Worm (Caenorhabditis elegans): ENCODE results near the gene irld-4.
A peak's percentile ranks its signal among the peaks of the same experiment; 100 is the strongest.

DNA sequence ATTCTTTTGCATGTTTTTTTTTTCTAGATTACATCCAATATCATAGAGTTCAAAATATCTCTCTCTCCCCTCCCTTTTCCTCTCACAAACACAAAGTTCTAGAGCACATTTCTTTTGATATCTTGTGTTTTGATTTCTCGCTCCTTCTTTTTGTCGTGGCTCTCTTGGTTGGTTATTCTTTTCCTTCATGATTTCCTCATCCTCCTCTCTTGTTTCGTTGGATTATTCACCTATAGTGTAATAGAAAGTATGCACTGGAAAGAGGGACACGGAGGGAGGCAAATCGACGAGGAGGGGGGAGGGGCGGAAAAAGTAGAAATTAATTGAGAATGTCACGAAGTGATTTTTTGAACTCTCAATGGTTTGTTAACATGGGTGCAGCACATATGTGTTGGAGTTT is 26.4 kb upstream of the irld-4 start:
- no peak for TF ChIP-seq mef-2 (tag; optimal IDR thresholded peaks at IDR 0.05)
- peak; percentile 7 for TF ChIP-seq fos-1 (tag; optimal IDR thresholded peaks at IDR 0.05)
- TF ChIP-seq nhr-11 (tag; optimal IDR thresholded peaks at IDR 0.05) = peak; percentile 14
- peak; percentile 51 for TF ChIP-seq mep-1 (tag; optimal IDR thresholded peaks at IDR 0.05)
- TF ChIP-seq aly-2 (tag; optimal IDR thresholded peaks at IDR 0.05) = no peak
- TF ChIP-seq efl-1 (optimal IDR thresholded peaks at IDR 0.05) = peak in 1 of 2 experiments; percentile 18
- TF ChIP-seq efl-1 (GFP tag; optimal IDR thresholded peaks at IDR 0.05 in 1 of 2) = no peak
- TF ChIP-seq elt-2 (tag; optimal IDR thresholded peaks at IDR 0.05) = no peak
- no peak for TF ChIP-seq snpc-4 (tag; optimal IDR thresholded peaks at IDR 0.05)
- TF ChIP-seq grh-1 (GFP tag; IDR thresholded peaks at IDR 0.05) = no peak
- TF ChIP-seq mdl-1 (tag; optimal IDR thresholded peaks at IDR 0.05) = peak in 1 of 2 experiments; percentile 3
- no peak for TF ChIP-seq nhr-84 (tag; optimal IDR thresholded peaks at IDR 0.05)
- TF ChIP-seq ama-1 (optimal IDR thresholded peaks at IDR 0.05) = no peak

All from whole organism, L1 larva.